Worm (Caenorhabditis elegans) whole organism, L4/young adult: ENCODE results near the gene emb-8.

Experiments
- W03F9.2 ChIP-seq: fragments of 150-350 bp; optimal IDR thresholded peaks from 2 replicates; lab custom pipeline; 2014; ENCODE audit warnings: missing biosample characterization, missing genetic modification characterization
- him-1 ChIP-seq: sonication (generic microtip); optimal IDR thresholded peaks from 2 replicates; lab custom pipeline; 2016; ENCODE audit warnings: missing genotype, missing genetic modification reagents, missing genetic modification characterization, missing compliant biosample characterization

- no peak for TF ChIP-seq him-1 (tag; lab: Kevin White, UChicago)
- no peak for TF ChIP-seq W03F9.2
Observed at ce11 chrIII:5195690-5196089, 3.8 kb downstream of the emb-8 start, which contains the start of gene moc-6.
